Fruit fly (Drosophila melanogaster) whole organism: ENCODE results near the gene Reg-2.

ENCODE experiments used
- CG8478 ChIP-seq: fragments of >200 bp; optimal IDR thresholded peaks from 2 replicates; lab custom pipeline; 2018; ENCODE audit warnings: inconsistent platforms
- Dll ChIP-seq: fragments of >200 bp; optimal IDR thresholded peaks from 2 replicates; lab custom pipeline; 2017
- EcR ChIP-seq, 2 experiments: fragments of >200 bp; optimal IDR thresholded peaks; 2 replicates each; lab custom pipeline; 2017; ENCODE audit warnings: missing biosample characterization in 2 of 2, missing genetic modification characterization in 2 of 2, missing genetic modification reagents in 2 of 2
- pan ChIP-seq: fragments of >200 bp; optimal IDR thresholded peaks from 2 replicates; lab custom pipeline; 2017
- psq ChIP-seq: fragments of >200 bp; optimal IDR thresholded peaks from 2 replicates; lab custom pipeline; 2017
- usp ChIP-seq: fragments of >200 bp; optimal IDR thresholded peaks from 2 replicates; lab custom pipeline; 2017; ENCODE audit warnings: missing biosample characterization, missing genetic modification characterization, mixed read lengths

Reg-2 gene

dm6 chr3L:615425-616046 lies 9.2 kb upstream of the Reg-2 start:
- TF ChIP-seq psq (lab: Kevin White, UChicago) (no peak), CG8478 (lab: Kevin White, UChicago) (no peak)

- TF ChIP-seq EcR (GFP tag; optimal IDR thresholded peaks at IDR 0.05; lab: Kevin White, UChicago) (no peak), Dll (no peak), usp (GFP tag; lab: Kevin White, UChicago) (no peak), pan (no peak), psq (lab: Kevin White, UChicago) (no peak), CG8478 (lab: Kevin White, UChicago) (no peak)
Observed at dm6 chr3L:614751-615424, 8.5 kb upstream of the Reg-2 start.

- TF ChIP-seq usp (GFP tag; lab: Kevin White, UChicago) = no peak
- TF ChIP-seq psq (lab: Kevin White, UChicago) = no peak
- no peak for TF ChIP-seq CG8478 (lab: Kevin White, UChicago)
- no peak for TF ChIP-seq EcR (GFP tag; optimal IDR thresholded peaks at IDR 0.05; lab: Kevin White, UChicago)
- TF ChIP-seq pan = no peak
- TF ChIP-seq Dll = no peak
Observed at dm6 chr3L:613578-614300, 7.4 kb upstream of the Reg-2 start.

dm6 chr3L:611639-612611 lies 5.6 kb upstream of the Reg-2 start:
- TF ChIP-seq usp (GFP tag; lab: Kevin White, UChicago) (no peak), CG8478 (lab: Kevin White, UChicago) (no peak), Dll (no peak), psq (lab: Kevin White, UChicago) (no peak), pan (no peak), EcR (GFP tag; optimal IDR thresholded peaks at IDR 0.05; lab: Kevin White, UChicago) (no peak)

dm6 chr3L:610765-611164 lies 4.4 kb upstream of the Reg-2 start:
- TF ChIP-seq psq (lab: Kevin White, UChicago) (no peak), Dll (no peak), usp (GFP tag; lab: Kevin White, UChicago) (no peak), pan (no peak), CG8478 (lab: Kevin White, UChicago) (no peak), EcR (GFP tag; optimal IDR thresholded peaks at IDR 0.05; lab: Kevin White, UChicago) (no peak)

- TF ChIP-seq Dll = no peak
- TF ChIP-seq usp (GFP tag; lab: Kevin White, UChicago) = no peak
- no peak for TF ChIP-seq psq (lab: Kevin White, UChicago)
- TF ChIP-seq pan = no peak
- TF ChIP-seq EcR (GFP tag; optimal IDR thresholded peaks at IDR 0.05; lab: Kevin White, UChicago) = no peak
- no peak for TF ChIP-seq CG8478 (lab: Kevin White, UChicago)
Observed at dm6 chr3L:609163-609562, 2.8 kb upstream of the Reg-2 start.

- no peak for TF ChIP-seq pan
- TF ChIP-seq CG8478 (lab: Kevin White, UChicago) = no peak
- no peak for TF ChIP-seq EcR (GFP tag; optimal IDR thresholded peaks at IDR 0.05; lab: Kevin White, UChicago)
- no peak for TF ChIP-seq psq (lab: Kevin White, UChicago)
- no peak for TF ChIP-seq usp (GFP tag; lab: Kevin White, UChicago)
- no peak for TF ChIP-seq Dll
Observed at dm6 chr3L:608362-608761, 2.0 kb upstream of the Reg-2 start.

dm6 chr3L:607551-608314 lies 1.4 kb upstream of the Reg-2 start:
- TF ChIP-seq usp (GFP tag; lab: Kevin White, UChicago) (no peak), EcR (GFP tag; optimal IDR thresholded peaks at IDR 0.05; lab: Kevin White, UChicago) (peak; percentile 48 to 84), pan (no peak), CG8478 (lab: Kevin White, UChicago) (no peak), psq (lab: Kevin White, UChicago) (no peak), Dll (no peak)

dm6 chr3L:604701-605100 lies 1.7 kb downstream of the Reg-2 start:
- TF ChIP-seq Dll = no peak
- TF ChIP-seq EcR (GFP tag; optimal IDR thresholded peaks at IDR 0.05; lab: Kevin White, UChicago) = no peak
- no peak for TF ChIP-seq pan
- no peak for TF ChIP-seq psq (lab: Kevin White, UChicago)

DNA sequence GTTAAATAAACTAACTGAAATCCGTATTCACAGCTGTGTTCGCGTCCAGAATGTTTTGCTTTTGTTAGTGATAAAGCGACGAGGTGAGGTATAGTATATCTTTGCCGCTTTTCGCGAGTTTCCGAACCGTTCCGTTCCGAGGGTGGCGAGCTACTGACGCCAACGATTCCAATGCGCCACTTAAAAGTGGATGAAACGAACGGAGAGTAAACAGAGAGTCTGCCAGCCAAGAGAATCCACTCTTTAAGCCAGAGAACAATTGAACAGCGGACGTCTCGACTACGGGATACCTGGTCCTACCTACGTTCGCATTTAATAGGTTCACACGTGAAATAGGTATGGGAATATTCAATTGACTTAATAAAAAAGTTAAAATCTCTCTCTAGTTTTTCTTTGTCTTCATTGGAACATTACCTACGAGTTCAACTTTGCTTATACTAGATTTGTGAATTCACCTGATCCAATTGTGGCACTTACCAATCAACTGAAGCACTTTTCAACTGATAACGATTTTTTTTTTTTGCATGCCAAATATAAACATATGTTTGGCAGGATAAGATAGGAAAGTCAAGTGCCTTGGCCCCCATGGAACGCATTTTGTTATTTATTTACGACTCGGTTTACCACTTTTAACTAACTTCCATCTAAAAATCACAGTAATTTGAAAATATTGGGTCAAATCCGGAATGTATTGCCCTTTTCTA lies 2.4 kb downstream of the Reg-2 start, which contains the start of gene CG13893:
CG13893 (minus strand) TSS at position 162 of the 704 bp plus-strand sequence.
- TF ChIP-seq EcR (GFP tag; optimal IDR thresholded peaks at IDR 0.05; lab: Kevin White, UChicago) (no peak), pan (peak; percentile 95)
